Worm (Caenorhabditis elegans) whole organism, early embryonic: ENCODE results near the gene asp-5.

ENCODE experiments used
- B0310.2 ChIP-seq: sonication (generic microtip); optimal IDR thresholded peaks from 2 replicates; lab custom pipeline; 2016; ENCODE audit warnings: mild to moderate bottlenecking, missing genetic modification characterization, missing compliant biosample characterization
- F13C5.2 ChIP-seq: sonication (generic microtip); optimal IDR thresholded peaks from 2 replicates; lab custom pipeline; 2017; ENCODE audit warnings: mild to moderate bottlenecking, missing genetic modification characterization, inconsistent platforms, missing compliant biosample characterization
- aly-1 ChIP-seq: sonication (generic microtip); optimal IDR thresholded peaks from 2 replicates; lab custom pipeline; 2016; ENCODE audit warnings: missing genetic modification characterization, missing compliant biosample characterization
- ama-1 ChIP-seq: fragments of 150-350 bp; optimal IDR thresholded peaks from 2 replicates; lab custom pipeline; 2014
- ceh-13 ChIP-seq: fragments of 200-800 bp; sonication (Bioruptor generic); optimal IDR thresholded peaks from 2 replicates; lab custom pipeline; 2018; ENCODE audit warnings: mild to moderate bottlenecking, missing genetic modification characterization, missing compliant biosample characterization
- ceh-36 ChIP-seq: sonication (generic microtip); optimal IDR thresholded peaks from 2 replicates; lab custom pipeline; 2016; ENCODE audit warnings: missing genetic modification characterization, inconsistent platforms, missing compliant biosample characterization
- ets-7 ChIP-seq: sonication (generic microtip); optimal IDR thresholded peaks from 2 replicates; lab custom pipeline; 2016; ENCODE audit warnings: missing genotype, missing genetic modification characterization, missing compliant biosample characterization
- flt-1 ChIP-seq: fragments of 200-800 bp; sonication (Bioruptor generic); IDR thresholded peaks from 2 replicates; pipeline ENCODE4 v1.3.6; 2022; ENCODE audit warnings: missing genetic modification characterization, missing compliant biosample characterization
- hmbx-1 ChIP-seq: sonication (generic microtip); optimal IDR thresholded peaks from 2 replicates; lab custom pipeline; 2016; ENCODE audit warnings: mild to moderate bottlenecking, missing genetic modification characterization, missing compliant biosample characterization
- hmg-4 ChIP-seq: fragments of 200-800 bp; sonication (Bioruptor generic); optimal IDR thresholded peaks from 2 replicates; lab custom pipeline; 2018; ENCODE audit warnings: mild to moderate bottlenecking, missing genetic modification characterization, missing compliant biosample characterization
- hnd-1 ChIP-seq: sonication (generic microtip); optimal IDR thresholded peaks from 2 replicates; lab custom pipeline; 2016; ENCODE audit warnings: missing genetic modification characterization, missing compliant biosample characterization
- pes-1 ChIP-seq: fragments of 200-800 bp; sonication (Bioruptor generic); IDR thresholded peaks from 2 replicates; pipeline ENCODE4 v1.3.6; 2022; ENCODE audit warnings: missing genetic modification reagents, missing genetic modification characterization, missing compliant biosample characterization
- scrt-1 ChIP-seq: fragments of 200-800 bp; sonication (Bioruptor generic); IDR thresholded peaks from 2 replicates; pipeline ENCODE4 v1.3.6; 2022; ENCODE audit warnings: missing genetic modification characterization, missing compliant biosample characterization
- sea-1 ChIP-seq: fragments of 200-800 bp; sonication (Bioruptor generic); conservative IDR thresholded peaks from 2 replicates; pipeline ENCODE4 v1.3.6; 2022; ENCODE audit warnings: missing genetic modification characterization, missing compliant biosample characterization
- tbx-11 ChIP-seq: fragments of 200-800 bp; sonication (Bioruptor generic); IDR thresholded peaks from 2 replicates; pipeline ENCODE4 v1.3.6; 2022; ENCODE audit warnings: missing genetic modification characterization, missing compliant biosample characterization
- tbx-37 ChIP-seq: fragments of 200-800 bp; sonication (Bioruptor generic); conservative IDR thresholded peaks from 2 replicates; pipeline ENCODE4 v1.3.6; 2022; ENCODE audit warnings: missing genetic modification reagents, missing genetic modification characterization, missing compliant biosample characterization
- tra-4 ChIP-seq: sonication (generic microtip); optimal IDR thresholded peaks from 2 replicates; lab custom pipeline; 2017; ENCODE audit warnings: missing genetic modification characterization, missing compliant biosample characterization

asp-5 gene

DNA sequence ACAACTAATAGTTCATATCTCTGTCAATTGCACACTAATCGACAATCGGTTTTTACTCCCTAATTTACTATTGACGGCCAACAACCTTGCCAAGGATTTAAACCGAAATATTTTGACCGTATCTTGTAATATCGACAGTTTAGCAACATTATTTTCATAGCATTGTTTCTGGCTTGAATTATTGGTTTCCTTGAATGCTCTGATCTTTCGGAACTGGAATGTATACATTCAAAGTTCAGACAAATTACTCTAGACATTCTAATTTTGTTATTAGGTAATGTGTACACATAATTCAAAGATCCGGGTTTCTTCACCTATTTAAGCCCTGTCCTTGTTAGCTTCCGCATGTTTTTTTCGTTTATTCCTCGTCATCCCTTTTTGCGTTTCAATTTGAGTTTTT lies 8.2 kb upstream of the asp-5 start, which contains the start of gene C16D9.9:
TSS of gene C16D9.9 (plus strand) at position 301 of the 400 bp plus-strand sequence.
- TF ChIP-seq sea-1 (no peak), ets-7 (tag; lab: Kevin White, UChicago) (no peak), scrt-1 (GFP tag; lab: Robert Waterston, UW) (no peak)

DNA sequence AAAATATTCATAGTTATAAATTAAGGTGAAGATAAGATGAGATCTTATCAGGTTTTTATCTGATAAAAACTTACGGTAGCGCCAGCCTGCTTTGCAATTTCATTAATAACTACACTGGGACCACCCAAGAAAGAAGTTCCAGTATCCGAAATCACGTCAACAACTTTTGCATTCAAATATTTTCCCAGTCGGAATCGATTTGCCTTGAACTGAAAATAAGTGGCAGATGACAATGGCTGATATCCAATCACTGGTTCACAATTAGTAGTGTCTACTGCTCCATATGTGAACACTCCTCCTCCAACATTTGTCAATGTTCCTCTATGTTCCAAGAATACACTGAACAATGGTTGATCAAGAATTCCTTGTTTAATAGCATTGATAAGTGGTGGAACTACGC lies 6.0 kb upstream of the asp-5 start, which contains the start of gene F21F8.5:
TSS of gene F21F8.5 (minus strand) at position 101 of the 400 bp plus-strand sequence.
- TF ChIP-seq ceh-13 (GFP tag; lab: Kevin White, UChicago), result no peak
- TF ChIP-seq hmbx-1 (tag; lab: Kevin White, UChicago), result no peak

DNA sequence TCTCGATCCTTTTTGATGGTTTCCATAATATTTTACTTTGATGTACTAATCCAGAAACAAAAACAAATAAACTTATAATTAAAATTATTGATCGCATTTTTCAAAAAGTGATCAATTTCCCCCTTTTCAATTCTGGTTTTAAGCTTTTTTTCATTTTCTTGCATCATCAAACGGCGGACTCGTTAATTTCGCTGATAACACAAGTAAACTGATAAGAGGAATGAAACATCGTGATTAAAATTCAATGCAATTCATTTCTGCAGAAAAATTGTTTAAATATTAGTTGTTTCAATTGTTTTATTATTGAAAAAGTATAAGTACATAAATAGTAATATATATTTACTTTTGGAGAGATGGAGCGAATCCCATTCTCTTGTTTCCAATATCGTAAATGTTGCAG lies 4.9 kb upstream of the asp-5 start:
- no peak for TF ChIP-seq tbx-37 (GFP tag; lab: Robert Waterston, UW)
- no peak for TF ChIP-seq ama-1
- no peak for TF ChIP-seq sea-1
- TF ChIP-seq hmg-4 (GFP tag; lab: Kevin White, UChicago), result no peak
- TF ChIP-seq flt-1 (GFP tag; lab: Robert Waterston, UW), result no peak
- TF ChIP-seq hnd-1, result no peak
- TF ChIP-seq aly-1 (tag; lab: Kevin White, UChicago), result no peak
- TF ChIP-seq ceh-13 (GFP tag; lab: Kevin White, UChicago), result no peak
- no peak for TF ChIP-seq F13C5.2 (tag; lab: Kevin White, UChicago)
- no peak for TF ChIP-seq scrt-1 (GFP tag; lab: Robert Waterston, UW)
- no peak for TF ChIP-seq B0310.2 (tag; lab: Kevin White, UChicago)
- no peak for TF ChIP-seq ceh-36 (tag; lab: Kevin White, UChicago)

DNA sequence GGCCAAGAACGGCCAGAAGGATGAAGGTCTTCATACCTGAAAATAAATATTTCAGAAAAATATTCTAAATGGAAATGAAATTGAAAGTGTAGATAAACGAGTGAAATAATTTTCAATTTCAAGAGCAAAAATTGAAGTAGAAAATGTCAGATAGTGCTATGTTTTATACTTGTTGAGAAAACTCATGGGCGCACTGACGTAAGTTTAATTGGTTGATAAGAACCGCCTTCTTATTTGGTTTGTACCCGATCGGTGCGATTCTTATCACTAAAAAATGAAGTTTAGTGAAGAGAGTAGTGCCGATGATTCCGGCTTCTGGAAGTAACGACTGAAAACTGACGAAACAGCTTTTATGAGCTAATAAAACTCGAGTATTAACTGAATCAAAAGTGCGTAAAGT lies 3.3 kb upstream of the asp-5 start, which contains the start of the genes asp-6 and asp-12:
TSS of gene asp-6 (minus strand) at position 36 of the 400 bp plus-strand sequence.
TSS of gene asp-12 (plus strand) at position 309 of the 400 bp plus-strand sequence.
- TF ChIP-seq tbx-37 (GFP tag; lab: Robert Waterston, UW) (no peak), flt-1 (GFP tag; lab: Robert Waterston, UW) (no peak), B0310.2 (tag; lab: Kevin White, UChicago) (no peak), ceh-36 (tag; lab: Kevin White, UChicago) (no peak), hmbx-1 (tag; lab: Kevin White, UChicago) (no peak), F13C5.2 (tag; lab: Kevin White, UChicago) (no peak), aly-1 (tag; lab: Kevin White, UChicago) (no peak), hmg-4 (GFP tag; lab: Kevin White, UChicago) (no peak), sea-1 (no peak), pes-1 (no peak), ets-7 (tag; lab: Kevin White, UChicago) (no peak), ama-1 (no peak), ceh-13 (GFP tag; lab: Kevin White, UChicago) (no peak)

DNA sequence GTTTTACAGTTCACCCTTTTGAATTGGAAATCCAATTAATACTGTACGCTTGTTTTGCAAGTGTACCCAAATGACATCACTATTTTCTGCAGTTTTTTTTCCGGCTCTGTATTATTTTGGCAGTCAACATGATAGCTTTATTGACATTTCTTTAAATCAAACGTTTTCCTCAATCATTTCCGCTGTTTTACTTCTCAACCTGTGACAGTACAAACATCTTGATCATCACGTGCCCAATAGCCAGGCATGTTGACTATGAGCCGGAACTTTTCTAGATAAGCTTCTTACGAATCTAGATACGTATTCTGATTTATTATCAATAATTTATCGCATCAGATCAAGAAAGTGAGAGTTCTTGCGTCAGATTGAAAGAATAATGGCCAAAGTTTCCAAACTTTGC lies 2.3 kb upstream of the asp-5 start:
- TF ChIP-seq hnd-1, result no peak
- TF ChIP-seq hmg-4 (GFP tag; lab: Kevin White, UChicago), result no peak
- TF ChIP-seq tbx-37 (GFP tag; lab: Robert Waterston, UW), result no peak
- TF ChIP-seq flt-1 (GFP tag; lab: Robert Waterston, UW), result no peak
- TF ChIP-seq tra-4, result no peak
- no peak for TF ChIP-seq hmbx-1 (tag; lab: Kevin White, UChicago)
- no peak for TF ChIP-seq ets-7 (tag; lab: Kevin White, UChicago)
- no peak for TF ChIP-seq ceh-36 (tag; lab: Kevin White, UChicago)

DNA sequence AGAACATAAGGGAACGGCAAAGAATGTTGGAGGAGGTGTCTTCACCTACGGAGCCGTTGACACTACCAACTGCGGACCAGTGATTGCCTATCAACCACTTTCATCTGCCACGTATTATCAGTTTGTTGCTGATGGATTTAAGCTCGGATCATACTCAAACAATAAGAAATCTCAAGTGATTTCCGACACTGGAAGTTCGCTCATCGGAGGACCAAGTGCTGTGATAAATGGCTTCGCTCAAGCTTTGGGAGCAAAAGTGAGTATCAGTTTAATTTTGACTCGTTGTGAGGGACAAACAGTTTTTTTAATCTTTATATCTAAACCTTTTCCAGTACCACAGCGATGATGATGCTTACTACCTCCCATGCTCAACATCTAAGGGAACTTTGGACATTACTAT lies 790 bp upstream of the asp-5 start:
- TF ChIP-seq hmg-4 (GFP tag; lab: Kevin White, UChicago) (no peak), hmbx-1 (tag; lab: Kevin White, UChicago) (no peak), sea-1 (no peak), aly-1 (tag; lab: Kevin White, UChicago) (no peak), scrt-1 (GFP tag; lab: Robert Waterston, UW) (no peak), tra-4 (no peak), ama-1 (no peak), B0310.2 (tag; lab: Kevin White, UChicago) (no peak), hnd-1 (no peak)

DNA sequence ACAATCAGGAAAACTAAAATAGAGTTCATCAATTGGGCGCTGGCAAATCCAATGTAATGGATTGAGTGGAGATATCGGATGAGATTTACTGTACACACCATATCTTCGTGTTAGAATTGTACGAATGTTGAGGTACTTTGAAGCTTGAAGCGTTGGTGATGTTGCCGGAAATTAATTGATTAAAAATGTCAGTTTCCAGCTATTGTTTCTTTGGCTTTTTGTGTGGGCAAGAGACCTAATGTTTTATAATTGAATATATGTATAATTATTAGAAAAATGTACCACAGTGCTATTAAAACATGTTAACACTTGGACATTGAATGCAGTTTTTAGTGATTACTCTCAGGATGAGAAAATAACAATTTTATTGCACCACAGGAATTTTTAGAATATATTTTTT lies 6.6 kb downstream of the asp-5 start, which contains the start of gene str-136:
TSS of gene str-136 (minus strand) at position 101 of the 400 bp plus-strand sequence.
- no peak for TF ChIP-seq B0310.2 (tag; lab: Kevin White, UChicago)
- no peak for TF ChIP-seq tbx-37 (GFP tag; lab: Robert Waterston, UW)
- TF ChIP-seq ceh-36 (tag; lab: Kevin White, UChicago), result no peak
- no peak for TF ChIP-seq hnd-1
- TF ChIP-seq aly-1 (tag; lab: Kevin White, UChicago), result no peak

DNA sequence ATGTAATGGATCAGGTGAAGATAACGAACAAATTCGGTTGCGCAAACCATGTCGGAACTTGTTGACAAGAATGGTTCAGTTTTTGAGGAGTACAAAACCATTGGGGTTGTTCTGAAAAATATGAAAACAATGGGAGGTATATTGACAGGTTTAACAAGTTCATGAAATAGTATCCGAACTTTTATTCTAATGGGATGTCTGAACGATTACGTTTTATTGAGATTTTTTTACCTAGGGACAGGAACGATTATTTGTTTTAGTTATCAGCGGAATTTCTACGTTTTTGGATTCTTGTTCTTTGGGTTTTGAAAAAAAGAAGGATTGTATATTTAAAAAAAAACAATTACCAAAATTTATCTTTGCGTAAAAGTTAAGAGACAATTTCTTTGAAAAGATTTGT lies 8.6 kb downstream of the asp-5 start, which contains the start of gene str-135:
TSS of gene str-135 (minus strand) at position 101 of the 400 bp plus-strand sequence.
- no peak for TF ChIP-seq aly-1 (tag; lab: Kevin White, UChicago)
- TF ChIP-seq flt-1 (GFP tag; lab: Robert Waterston, UW), result no peak
- no peak for TF ChIP-seq hmg-4 (GFP tag; lab: Kevin White, UChicago)
- TF ChIP-seq tbx-11 (GFP tag; lab: Robert Waterston, UW), result no peak
- TF ChIP-seq tbx-37 (GFP tag; lab: Robert Waterston, UW), result no peak
- TF ChIP-seq hnd-1, result no peak
- TF ChIP-seq ets-7 (tag; lab: Kevin White, UChicago), result no peak
- no peak for TF ChIP-seq ceh-13 (GFP tag; lab: Kevin White, UChicago)
- TF ChIP-seq tra-4, result no peak
- TF ChIP-seq ama-1, result no peak
- no peak for TF ChIP-seq scrt-1 (GFP tag; lab: Robert Waterston, UW)
- no peak for TF ChIP-seq F13C5.2 (tag; lab: Kevin White, UChicago)
- TF ChIP-seq B0310.2 (tag; lab: Kevin White, UChicago), result no peak
